Fruit fly (Drosophila melanogaster): ENCODE data around the gene CG13616.

The CG13616 gene

DNA sequence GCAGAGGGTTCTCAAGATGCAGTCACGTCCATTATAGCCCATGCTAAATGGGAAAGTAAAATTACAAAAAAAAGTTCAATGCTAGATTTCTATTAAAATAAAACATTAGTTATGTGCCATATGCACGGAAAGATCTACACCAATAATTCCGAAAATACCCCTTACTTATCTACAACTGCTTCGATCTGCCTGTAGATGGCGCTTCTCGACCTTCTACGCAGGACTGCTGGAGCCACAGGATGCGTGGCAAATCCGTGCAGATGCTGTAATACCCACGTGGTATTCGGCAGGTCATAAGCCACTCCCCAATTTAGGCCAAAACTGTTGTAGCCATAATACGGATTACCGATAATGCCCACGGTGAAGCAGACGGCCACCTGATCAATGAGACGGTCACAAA is 6.3 kb upstream of the CG13616 start:
- no peak for TF ChIP-seq noc (tag; optimal IDR thresholded peaks at IDR 0.05)

- no peak for TF ChIP-seq noc (tag; optimal IDR thresholded peaks at IDR 0.05)
Observed at dm6 chr3R:24390239-24390638, 2.5 kb upstream of the CG13616 start, which contains the start of the genes CG5768 and CG13615. Gene CG5768 (minus strand): TSS chr3R:24390339. Gene CG13615 (plus strand): TSS chr3R:24390518.

Data from whole organism, larva.